Fruit fly (Drosophila melanogaster): ENCODE results near the gene mrn.

mrn gene

dm6 chr3L:15537916-15538581 is 42.3 kb downstream of the mrn start (continued):
- TF ChIP-seq bbx (GFP tag; IDR thresholded peaks at IDR 0.05; ENCODE audit: partially characterized antibody) (no peak), gsb-n (tag; optimal IDR thresholded peaks at IDR 0.05) (peak; percentile 64), eyg (GFP tag; optimal IDR thresholded peaks at IDR 0.05) (no peak), Sox100B (GFP tag; optimal IDR thresholded peaks at IDR 0.05) (peak; percentile 75), Nf-YA (GFP tag; IDR thresholded peaks at IDR 0.05) (no peak), Usf (GFP tag; optimal IDR thresholded peaks at IDR 0.05) (peak; percentile 1), chm (GFP tag; IDR thresholded peaks at IDR 0.05) (no peak), lola (GFP tag; optimal IDR thresholded peaks at IDR 0.05) (peak in 1 of 3 experiments; percentile 76), pros (GFP tag; optimal IDR thresholded peaks at IDR 0.05) (no peak), CG32772 (GFP tag; IDR thresholded peaks at IDR 0.05) (no peak), Sry-β (GFP tag; optimal IDR thresholded peaks at IDR 0.05) (no peak), mirr (GFP tag; optimal IDR thresholded peaks at IDR 0.05) (no peak), YL-1 (GFP tag; optimal IDR thresholded peaks at IDR 0.05) (no peak), BEAF-32 (GFP tag; optimal IDR thresholded peaks at IDR 0.05) (no peak), cad (GFP tag; optimal IDR thresholded peaks at IDR 0.05) (no peak), pho (GFP tag; optimal IDR thresholded peaks at IDR 0.05) (no peak), knrl (GFP tag; IDR thresholded peaks at IDR 0.05; ENCODE audit: partially characterized antibody) (no peak), CG12299 (tag; optimal IDR thresholded peaks at IDR 0.05) (no peak), CG9932 (GFP tag; IDR thresholded peaks at IDR 0.05) (no peak), CG30431 (GFP tag; optimal IDR thresholded peaks at IDR 0.05) (peak; percentile 29), unc-4 (GFP tag; IDR thresholded peaks at IDR 0.05; ENCODE audit: partially characterized antibody) (no peak), cg (GFP tag; optimal IDR thresholded peaks at IDR 0.05) (no peak), CG10462 (GFP tag; optimal IDR thresholded peaks at IDR 0.05) (peak; percentile 35), scrt (GFP tag; optimal IDR thresholded peaks at IDR 0.05) (peak; percentile 49), B-H2 (GFP tag; optimal IDR thresholded peaks at IDR 0.05) (no peak), pb (GFP tag; optimal IDR thresholded peaks at IDR 0.05) (no peak), CG10565 (GFP tag; optimal IDR thresholded peaks at IDR 0.05) (no peak), ham (GFP tag; IDR thresholded peaks at IDR 0.05) (no peak), CG12071 (GFP tag; optimal IDR thresholded peaks at IDR 0.05) (no peak), br (optimal IDR thresholded peaks at IDR 0.05) (no peak), CG7745 (tag; optimal IDR thresholded peaks at IDR 0.05) (no peak), CG15011 (GFP tag; optimal IDR thresholded peaks at IDR 0.05) (peak; percentile 55), otp (GFP tag; IDR thresholded peaks at IDR 0.05) (no peak), CG8924 (tag; optimal IDR thresholded peaks at IDR 0.05) (peak; percentile 77), CG15479 (GFP tag; optimal IDR thresholded peaks at IDR 0.05) (peak; percentile 96), esg (GFP tag; conservative IDR thresholded peaks at IDR 0.05) (peak; percentile 46), CG9797 (GFP tag; optimal IDR thresholded peaks at IDR 0.05) (no peak), CG3838 (GFP tag; optimal IDR thresholded peaks at IDR 0.05) (no peak), NK7.1 (GFP tag; optimal IDR thresholded peaks at IDR 0.05) (peak; percentile 15), ftz-f1 (GFP tag; optimal IDR thresholded peaks at IDR 0.05) (no peak), Adf1 (GFP tag; IDR thresholded peaks at IDR 0.05) (no peak), ash1 (GFP tag; optimal IDR thresholded peaks at IDR 0.05) (no peak), seq (GFP tag; IDR thresholded peaks at IDR 0.05) (peak; percentile 62), da (GFP tag; optimal IDR thresholded peaks at IDR 0.05) (no peak), GATAe (GFP tag; conservative IDR thresholded peaks at IDR 0.05) (no peak), NfI (GFP tag; optimal IDR thresholded peaks at IDR 0.05) (peak; percentile 32), CG34422 (GFP tag; IDR thresholded peaks at IDR 0.05) (no peak), gt (GFP tag; IDR thresholded peaks at IDR 0.05) (no peak), CG3847 (GFP tag; IDR thresholded peaks at IDR 0.05) (no peak), Dip2 (GFP tag; IDR thresholded peaks at IDR 0.05) (no peak), CG14050 (GFP tag; IDR thresholded peaks at IDR 0.05) (no peak)

Data from whole organism, embryonic.